Fruit fly (Drosophila melanogaster) Kc167 (cell line): ENCODE data around the gene ATPsynE.

ENCODE experiments used
- Myc ChIP-seq: fragments of >200 bp; optimal IDR thresholded peaks from 2 replicates; lab custom pipeline; 2017; ENCODE audit warnings: missing external identifiers
- insv ChIP-seq: fragments of >200 bp; optimal IDR thresholded peaks from 3 replicates; lab custom pipeline; 2018; ENCODE audit warnings: missing external identifiers
- psq ChIP-seq: fragments of >200 bp; optimal IDR thresholded peaks from 2 replicates; lab custom pipeline; 2017; ENCODE audit warnings: missing external identifiers
- ttk ChIP-seq: sonication (Bioruptor generic); optimal IDR thresholded peaks from 2 replicates; lab custom pipeline; 2017; ENCODE audit warnings: missing external identifiers

DNA sequence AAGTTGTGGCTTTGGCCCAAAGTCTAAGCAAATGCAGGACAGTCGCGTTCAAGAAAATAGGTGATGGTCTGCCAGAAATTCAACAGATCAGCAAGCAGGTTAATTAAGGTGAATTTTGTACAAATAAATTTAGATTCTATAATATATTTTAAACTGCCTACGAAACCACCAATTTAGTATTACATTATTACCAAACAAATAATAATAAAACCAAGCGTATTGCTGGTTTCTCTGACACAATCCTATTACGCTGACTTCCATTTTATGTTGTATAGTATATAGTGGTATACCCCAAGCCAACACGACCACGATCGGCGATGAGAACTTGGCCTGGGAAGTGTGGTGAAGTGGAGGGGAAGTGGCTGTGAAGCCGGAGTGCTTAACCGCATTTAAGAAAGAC is 35.3 kb upstream of the ATPsynE start:
- TF ChIP-seq ttk (lab: Kevin White, UChicago): no peak
- TF ChIP-seq insv: no peak
- no peak for TF ChIP-seq psq (lab: Kevin White, UChicago)
- TF ChIP-seq Myc: no peak
